Worm (Caenorhabditis elegans) whole organism, L4 larva: Measurements from ENCODE around the gene srh-52.

ENCODE experiments used
- D1046.2 ChIP-seq: fragments of 200-800 bp; sonication (Bioruptor generic); IDR thresholded peaks from 2 replicates; pipeline ENCODE4 v1.3.6; 2022; ENCODE audit warnings: missing genetic modification characterization, missing compliant biosample characterization
- R02D3.7 ChIP-seq: fragments of 150-350 bp; sonication (generic microtip); optimal IDR thresholded peaks from 3 replicates; lab custom pipeline; 2014; ENCODE audit warnings: missing biosample characterization, missing genetic modification characterization
- nhr-237 ChIP-seq: sonication (generic microtip); optimal IDR thresholded peaks from 2 replicates; lab custom pipeline; 2017; ENCODE audit warnings: missing biosample characterization, missing genetic modification characterization
- nhr-77 ChIP-seq: fragments of 150-350 bp; optimal IDR thresholded peaks from 2 replicates; lab custom pipeline; 2014; ENCODE audit warnings: missing biosample characterization, missing genetic modification characterization
- snpc-4 ChIP-seq: fragments of 150-350 bp; optimal IDR thresholded peaks from 2 replicates; lab custom pipeline; 2014; ENCODE audit warnings: missing biosample characterization, missing genetic modification characterization

- no peak for TF ChIP-seq nhr-237 (tag; lab: Kevin White, UChicago)
- no peak for TF ChIP-seq snpc-4 (tag; lab: Kevin White, UChicago)
- no peak for TF ChIP-seq R02D3.7 (tag; lab: Kevin White, UChicago)
- no peak for TF ChIP-seq D1046.2 (GFP tag; lab: Robert Waterston, UW)
- TF ChIP-seq nhr-77 (tag; lab: Kevin White, UChicago) = no peak
Measured at ce11 chrV:15394906-15395305, 18.8 kb upstream of the srh-52 start, which contains the start of gene T06E6.1.
